Fruit fly (Drosophila melanogaster) whole organism, embryonic: ENCODE measurements around the gene Dhod.

ENCODE experiments used
- ATbp ChIP-seq: fragments of 200-800 bp; sonication (Bioruptor generic); optimal IDR thresholded peaks from 2 replicates; lab custom pipeline; 2017; ENCODE audit warnings: missing biosample characterization, mild to moderate bottlenecking, missing genetic modification characterization, missing genetic modification reagents
- Asciz ChIP-seq: fragments of 200-800 bp; sonication (Bioruptor generic); optimal IDR thresholded peaks from 2 replicates; lab custom pipeline; 2017; ENCODE audit warnings: missing biosample characterization, mild to moderate bottlenecking, missing genetic modification characterization, missing genetic modification reagents
- Blimp-1 ChIP-seq: fragments of 200-800 bp; sonication (Bioruptor generic); optimal IDR thresholded peaks from 3 replicates; lab custom pipeline; 2018; ENCODE audit warnings: missing biosample characterization, missing genetic modification characterization, mild to moderate bottlenecking, moderate library complexity, missing genetic modification reagents
- CG10209 ChIP-seq: fragments of 200-800 bp; sonication (Bioruptor generic); optimal IDR thresholded peaks from 3 replicates; lab custom pipeline; 2017; ENCODE audit warnings: missing biosample characterization, mild to moderate bottlenecking, missing genetic modification characterization, missing genetic modification reagents
- CG11085 ChIP-seq: fragments of 200-800 bp; sonication (Bioruptor generic); IDR thresholded peaks from 2 replicates; pipeline ENCODE4 v1.3.6; 2022; ENCODE audit warnings: missing biosample characterization, missing genetic modification characterization
- CG11696 ChIP-seq: fragments of 200-800 bp; sonication (Bioruptor generic); IDR thresholded peaks from 2 replicates; pipeline ENCODE4 v1.3.6; 2022; ENCODE audit warnings: missing biosample characterization, missing genetic modification characterization
- CG12219 ChIP-seq: fragments of 200-800 bp; sonication (Bioruptor generic); optimal IDR thresholded peaks from 3 replicates; lab custom pipeline; 2018; ENCODE audit warnings: missing biosample characterization, mild to moderate bottlenecking, missing genetic modification characterization
- CG15696 ChIP-seq: fragments of 200-800 bp; sonication (Bioruptor generic); optimal IDR thresholded peaks from 2 replicates; lab custom pipeline; 2019; ENCODE audit warnings: missing biosample characterization, mild to moderate bottlenecking, missing genetic modification characterization, moderate library complexity
- CG18011 ChIP-seq: fragments of 200-800 bp; sonication (Bioruptor generic); optimal IDR thresholded peaks from 2 replicates; lab custom pipeline; 2017; ENCODE audit warnings: missing biosample characterization, missing genetic modification characterization, mild to moderate bottlenecking, moderate library complexity, missing genotype
- CG2129 ChIP-seq: fragments of 200-800 bp; sonication (Bioruptor generic); IDR thresholded peaks from 2 replicates; pipeline ENCODE4 v1.3.6; 2022; ENCODE audit warnings: missing biosample characterization, missing genetic modification characterization; ENCODE audit not compliant: partially characterized antibody
- CG2678 ChIP-seq: fragments of 200-800 bp; sonication (Bioruptor generic); optimal IDR thresholded peaks from 3 replicates; lab custom pipeline; 2019; ENCODE audit warnings: missing biosample characterization, mild to moderate bottlenecking, missing genetic modification characterization, moderate library complexity
- CG4282 ChIP-seq: fragments of 200-800 bp; sonication (Bioruptor generic); optimal IDR thresholded peaks from 2 replicates; lab custom pipeline; 2016; ENCODE audit warnings: missing biosample characterization, missing genetic modification characterization
- CG4707 ChIP-seq: fragments of 200-800 bp; sonication (Bioruptor generic); optimal IDR thresholded peaks from 2 replicates; lab custom pipeline; 2018; ENCODE audit warnings: missing biosample characterization, mild to moderate bottlenecking, missing genetic modification characterization, moderate library complexity
- CrebB ChIP-seq: fragments of 200-800 bp; sonication (Bioruptor generic); optimal IDR thresholded peaks from 3 replicates; lab custom pipeline; 2018; ENCODE audit warnings: missing biosample characterization, mild to moderate bottlenecking, missing genetic modification characterization
- E2f2 ChIP-seq: fragments of 200-800 bp; sonication (Bioruptor generic); IDR thresholded peaks from 2 replicates; pipeline ENCODE4 v1.3.6; 2022; ENCODE audit warnings: missing biosample characterization, missing genetic modification characterization
- Ets65A ChIP-seq: fragments of 200-800 bp; sonication (Bioruptor generic); peaks from one replicate; lab custom pipeline; 2016; ENCODE audit warnings: missing biosample characterization, missing genetic modification characterization
- Gsc ChIP-seq: fragments of 200-800 bp; sonication (Bioruptor generic); IDR thresholded peaks from 2 replicates; pipeline ENCODE4 v1.3.6; 2022; ENCODE audit warnings: missing biosample characterization, missing genetic modification characterization
- HLH4C ChIP-seq: fragments of 200-800 bp; sonication (Bioruptor generic); IDR thresholded peaks from 3 replicates; pipeline ENCODE4 v1.3.6; 2022; ENCODE audit warnings: missing biosample characterization, missing genetic modification characterization; ENCODE audit not compliant: partially characterized antibody
- Hey ChIP-seq: fragments of 200-800 bp; sonication (Bioruptor generic); optimal IDR thresholded peaks from 3 replicates; lab custom pipeline; 2018; ENCODE audit warnings: missing biosample characterization, mild to moderate bottlenecking, missing genetic modification characterization
- Hmr ChIP-seq: fragments of 200-800 bp; sonication (Bioruptor generic); optimal IDR thresholded peaks from 3 replicates; lab custom pipeline; 2017; ENCODE audit warnings: mild to moderate bottlenecking, missing biosample characterization, missing genetic modification reagents, missing genetic modification characterization
- Hr3 ChIP-seq: fragments of 200-800 bp; sonication (Bioruptor generic); optimal IDR thresholded peaks from 3 replicates; lab custom pipeline; 2016; ENCODE audit warnings: missing biosample characterization, missing genetic modification characterization
- Meics ChIP-seq: fragments of 200-800 bp; sonication (Bioruptor generic); optimal IDR thresholded peaks from 2 replicates; lab custom pipeline; 2017; ENCODE audit warnings: missing biosample characterization, mild to moderate bottlenecking, missing genetic modification characterization
- Mrtf ChIP-seq: fragments of 200-800 bp; sonication (Bioruptor generic); IDR thresholded peaks from 3 replicates; pipeline ENCODE4 v1.3.6; 2022; ENCODE audit warnings: missing biosample characterization, missing genetic modification characterization
- NK7.1 ChIP-seq: fragments of 200-800 bp; sonication (Bioruptor generic); optimal IDR thresholded peaks from 3 replicates; lab custom pipeline; 2016; ENCODE audit warnings: missing biosample characterization, missing genetic modification characterization
- Neu2 ChIP-seq: fragments of 200-800 bp; sonication (Bioruptor generic); optimal IDR thresholded peaks from 3 replicates; lab custom pipeline; 2016; ENCODE audit warnings: missing biosample characterization, missing genetic modification characterization, borderline replicate concordance
- Sry-δ ChIP-seq: fragments of 200-800 bp; sonication (Bioruptor generic); optimal IDR thresholded peaks from 2 replicates; lab custom pipeline; 2016; ENCODE audit warnings: missing biosample characterization, missing genetic modification characterization
- Stat92E ChIP-seq, 3 experiments: fragments of >200 bp in 2 of 3; fragments of 200-800 bp in 1 of 3; sonication (Bioruptor generic) in 1 of 3; optimal IDR thresholded peaks; 2 replicates each; lab custom pipeline; 2017 to 2019; ENCODE audit warnings: missing biosample characterization in 3 of 3, missing genetic modification characterization in 3 of 3, mild to moderate bottlenecking in 1 of 3, moderate library complexity in 1 of 3
- TFAM ChIP-seq: fragments of 200-800 bp; sonication (Bioruptor generic); optimal IDR thresholded peaks from 2 replicates; lab custom pipeline; 2017; ENCODE audit warnings: missing biosample characterization, missing genetic modification characterization, inconsistent platforms
- Vsx1 ChIP-seq: fragments of 200-800 bp; sonication (Bioruptor generic); optimal IDR thresholded peaks from 2 replicates; lab custom pipeline; 2017; ENCODE audit warnings: missing biosample characterization, mild to moderate bottlenecking, missing genetic modification characterization, missing genetic modification reagents
- Xbp1 ChIP-seq: fragments of 200-800 bp; sonication (Bioruptor generic); optimal IDR thresholded peaks from 3 replicates; lab custom pipeline; 2016; ENCODE audit warnings: missing biosample characterization, mild to moderate bottlenecking, missing genetic modification characterization
- btn ChIP-seq: fragments of 200-800 bp; sonication (Bioruptor generic); optimal IDR thresholded peaks from 2 replicates; lab custom pipeline; 2016; ENCODE audit warnings: missing biosample characterization, missing genetic modification characterization
- crp ChIP-seq, 2 experiments: fragments of 200-800 bp; sonication (Bioruptor generic); optimal IDR thresholded peaks; 2 replicates in 1 of 2; 3 replicates in 1 of 2; lab custom pipeline; 2017; ENCODE audit warnings: missing biosample characterization in 2 of 2, missing genetic modification characterization in 2 of 2, mild to moderate bottlenecking in 1 of 2, moderate library complexity in 1 of 2
- dati ChIP-seq: fragments of 200-800 bp; sonication (Bioruptor generic); IDR thresholded peaks from 2 replicates; pipeline ENCODE4 v1.3.6; 2022; ENCODE audit warnings: missing biosample characterization, missing genetic modification characterization
- gsb ChIP-seq: fragments of 200-800 bp; sonication (Bioruptor generic); IDR thresholded peaks from 2 replicates; pipeline ENCODE4 v1.3.6; 2022; ENCODE audit warnings: missing biosample characterization, missing genetic modification characterization
- her ChIP-seq: fragments of 200-800 bp; sonication (Bioruptor generic); optimal IDR thresholded peaks from 2 replicates; lab custom pipeline; 2016; ENCODE audit warnings: missing biosample characterization, missing genetic modification characterization
- inv ChIP-seq: fragments of 200-800 bp; sonication (Bioruptor generic); IDR thresholded peaks from 2 replicates; pipeline ENCODE4 v1.3.6; 2022; ENCODE audit warnings: missing biosample characterization, missing genetic modification characterization; ENCODE audit not compliant: partially characterized antibody
- kah ChIP-seq: fragments of 200-800 bp; sonication (Bioruptor generic); optimal IDR thresholded peaks from 2 replicates; lab custom pipeline; 2018; ENCODE audit warnings: missing biosample characterization, mild to moderate bottlenecking, missing genetic modification characterization
- onecut ChIP-seq: fragments of 200-800 bp; sonication (Bioruptor generic); IDR thresholded peaks from 2 replicates; pipeline ENCODE4 v1.3.6; 2022; ENCODE audit warnings: missing biosample characterization, missing genetic modification characterization
- pros ChIP-seq: fragments of 200-800 bp; sonication (Bioruptor generic); optimal IDR thresholded peaks from 3 replicates; lab custom pipeline; 2019; ENCODE audit warnings: missing biosample characterization, mild to moderate bottlenecking, missing genetic modification characterization, moderate library complexity
- repo ChIP-seq: fragments of 200-800 bp; sonication (Bioruptor generic); optimal IDR thresholded peaks from 2 replicates; lab custom pipeline; 2016; ENCODE audit warnings: missing biosample characterization, missing genetic modification characterization
- schlank ChIP-seq: fragments of 200-800 bp; sonication (Bioruptor generic); optimal IDR thresholded peaks from 2 replicates; lab custom pipeline; 2018; ENCODE audit warnings: missing biosample characterization, mild to moderate bottlenecking, missing genetic modification characterization
- slbo ChIP-seq: fragments of 200-800 bp; sonication (Bioruptor generic); IDR thresholded peaks from 2 replicates; pipeline ENCODE4 v1.3.6; 2022; ENCODE audit warnings: missing biosample characterization, missing genetic modification characterization
- ssp ChIP-seq: fragments of 200-800 bp; sonication (Bioruptor generic); IDR thresholded peaks from 2 replicates; pipeline ENCODE4 v1.3.6; 2022; ENCODE audit warnings: missing biosample characterization, missing genetic modification characterization
- sug ChIP-seq: fragments of 200-800 bp; optimal IDR thresholded peaks from 2 replicates; lab custom pipeline; 2019; ENCODE audit warnings: missing biosample characterization, mild to moderate bottlenecking, missing genetic modification characterization, moderate library complexity
- tna ChIP-seq: fragments of 200-800 bp; sonication (Bioruptor generic); IDR thresholded peaks from 2 replicates; pipeline ENCODE4 v1.3.6; 2022; ENCODE audit warnings: missing biosample characterization, missing genetic modification characterization; ENCODE audit not compliant: partially characterized antibody
- vvl ChIP-seq: fragments of 200-800 bp; sonication (Bioruptor generic); IDR thresholded peaks from 2 replicates; pipeline ENCODE4 v1.3.6; 2022; ENCODE audit warnings: missing biosample characterization, missing genetic modification characterization
- wdn ChIP-seq: fragments of 200-800 bp; sonication (Bioruptor generic); IDR thresholded peaks from 2 replicates; pipeline ENCODE4 v1.3.6; 2022; ENCODE audit warnings: missing biosample characterization, missing genetic modification characterization

Gene Dhod

dm6 chr3R:8670529-8671491 lies 18.1 kb upstream of the Dhod start, which contains the start of gene p:
TSS of gene p (minus strand) at chr3R:8670684.
- TF ChIP-seq sug (tag; lab: Kevin White, UChicago) (peak; percentile 4), CG4707 (GFP tag; lab: Kevin White, UChicago) (peak; percentile 58), Xbp1 (GFP tag; lab: Kevin White, UChicago) (peak; percentile 38), CG2129 (GFP tag; lab: Robert Waterston, UW) (no peak), Meics (GFP tag; lab: Kevin White, UChicago) (peak; percentile 60), CG18011 (GFP tag; lab: Kevin White, UChicago) (no peak), Hmr (GFP tag; lab: Kevin White, UChicago) (peak; percentile 51), NK7.1 (peak; percentile 10), Hr3 (GFP tag; lab: Kevin White, UChicago) (peak; percentile 25), gsb (no peak), tna (GFP tag; lab: Robert Waterston, UW) (no peak), btn (GFP tag; lab: Kevin White, UChicago) (no peak), CrebB (peak; percentile 15), inv (no peak), Hey (tag; lab: Kevin White, UChicago) (no peak), vvl (peak; percentile 51), CG11696 (GFP tag; lab: Robert Waterston, UW) (no peak), ssp (GFP tag; lab: Robert Waterston, UW) (no peak), repo (GFP tag; lab: Kevin White, UChicago) (peak; percentile 52), Asciz (GFP tag; lab: Kevin White, UChicago) (peak; percentile 36), CG12219 (peak; percentile 3), Neu2 (GFP tag; lab: Kevin White, UChicago) (peak; percentile 44), CG15696 (tag; lab: Kevin White, UChicago) (peak; percentile 40), Gsc (no peak), her (peak; percentile 4), HLH4C (GFP tag; lab: Robert Waterston, UW) (no peak), pros (GFP tag; lab: Kevin White, UChicago) (no peak), Mrtf (GFP tag; lab: Robert Waterston, UW) (no peak), ATbp (GFP tag; lab: Kevin White, UChicago) (peak; percentile 42), Stat92E (GFP tag; optimal IDR thresholded peaks at IDR 0.05; lab: Kevin White, UChicago) (no peak), E2f2 (no peak), Vsx1 (GFP tag; lab: Kevin White, UChicago) (no peak), Blimp-1 (GFP tag; lab: Kevin White, UChicago) (peak; percentile 34), CG11085 (GFP tag; lab: Robert Waterston, UW) (no peak), Ets65A (GFP tag; lab: Kevin White, UChicago) (peak; percentile 10), onecut (0 out of 2 replicates have a peak, but pooled peaks have one; percentile 12), Sry-δ (no peak), schlank (tag; lab: Kevin White, UChicago) (peak; percentile 47), CG4282 (GFP tag; lab: Kevin White, UChicago) (no peak), crp (GFP tag; optimal IDR thresholded peaks at IDR 0.05; lab: Kevin White, UChicago) (no peak), slbo (GFP tag; lab: Robert Waterston, UW) (peak; percentile 56), kah (GFP tag; lab: Kevin White, UChicago) (peak; percentile 30), CG2678 (tag; lab: Kevin White, UChicago) (peak; percentile 45), CG10209 (GFP tag; lab: Kevin White, UChicago) (peak; percentile 43), dati (GFP tag; lab: Robert Waterston, UW) (no peak), TFAM (no peak), wdn (GFP tag; lab: Robert Waterston, UW) (0 out of 2 replicates have a peak, but pooled peaks have one; percentile 21)
